Worm (Caenorhabditis elegans): Measurements from ENCODE around the gene T04C9.1.

DNA sequence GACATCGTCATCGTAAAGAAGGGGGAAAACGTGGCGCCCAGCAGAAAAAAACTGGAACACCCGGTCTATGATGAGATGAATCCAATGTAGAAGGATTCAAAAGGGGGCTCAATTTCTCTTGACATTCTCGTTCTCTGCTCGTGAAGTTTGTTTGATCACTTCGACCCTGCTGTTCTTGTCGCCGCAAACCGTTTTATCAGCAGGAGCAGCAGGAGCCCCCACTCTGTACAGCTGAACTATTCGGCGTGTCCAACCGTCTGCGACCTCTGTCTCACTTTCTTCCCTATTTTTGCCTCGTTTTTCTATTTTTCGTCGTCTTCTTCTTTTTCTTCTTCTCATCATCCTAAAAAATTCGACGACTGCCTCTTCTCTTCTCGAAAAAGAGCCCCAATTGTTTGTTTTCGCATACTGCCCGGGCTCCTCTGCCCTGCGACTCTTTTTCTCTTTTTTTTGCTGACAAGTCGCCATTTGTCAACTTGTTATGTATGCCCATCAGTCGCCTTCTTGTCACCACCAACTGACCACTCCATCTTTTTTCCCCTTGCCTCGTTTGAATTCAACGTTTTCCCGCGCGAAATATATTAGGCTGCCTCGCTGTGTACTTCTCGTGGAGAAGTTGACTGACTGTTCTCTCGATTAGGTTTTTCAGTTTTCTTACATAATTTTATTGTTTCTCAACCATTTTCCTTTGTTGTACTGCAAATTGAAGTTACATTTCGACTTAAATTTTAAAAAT is 3.9 kb upstream of the T04C9.1 start:
- TF ChIP-seq T22C8.4 (GFP tag; IDR thresholded peaks at IDR 0.05), result no peak
- no peak for TF ChIP-seq flt-1 (GFP tag; IDR thresholded peaks at IDR 0.05)
- no peak for TF ChIP-seq med-1 (GFP tag; optimal IDR thresholded peaks at IDR 0.05; ENCODE audit: insufficient read depth)
- no peak for TF ChIP-seq tab-1 (GFP tag; IDR thresholded peaks at IDR 0.05)
- TF ChIP-seq ref-1 (GFP tag; conservative IDR thresholded peaks at IDR 0.05), result no peak
- TF ChIP-seq ztf-23 (GFP tag; IDR thresholded peaks at IDR 0.05), result no peak
- TF ChIP-seq ztf-29 (GFP tag; IDR thresholded peaks at IDR 0.05), result no peak

Data from whole organism, midembryonic.